Fruit fly (Drosophila melanogaster): ENCODE data around the gene Skel.

The Skel gene

dm6 chr3R:10648556-10649181, 38.1 kb upstream of the Skel start (continued):
- TF ChIP-seq CG1602 (GFP tag; optimal IDR thresholded peaks at IDR 0.05) = peak; percentile 39
- TF ChIP-seq ttk (GFP tag; IDR thresholded peaks at IDR 0.05) = peak; percentile 58
- no peak for TF ChIP-seq pan (optimal IDR thresholded peaks at IDR 0.05)
- peak in 1 of 2 experiments; percentile 80 for TF ChIP-seq pan (GFP tag; optimal IDR thresholded peaks at IDR 0.05 in 1 of 2, IDR thresholded peaks at IDR 0.05 in 1 of 2)
- no peak for TF ChIP-seq CG10462 (GFP tag; optimal IDR thresholded peaks at IDR 0.05)
- TF ChIP-seq fd96Cb (tag; optimal IDR thresholded peaks at IDR 0.05) = peak; percentile 55
- no peak for TF ChIP-seq BEAF-32 (GFP tag; optimal IDR thresholded peaks at IDR 0.05)
- no peak for TF ChIP-seq bbx (GFP tag; IDR thresholded peaks at IDR 0.05; ENCODE audit: partially characterized antibody)
- TF ChIP-seq CG11456 (GFP tag; IDR thresholded peaks at IDR 0.05) = no peak
- peak; percentile 18 for TF ChIP-seq CG10654 (GFP tag; optimal IDR thresholded peaks at IDR 0.05)
- TF ChIP-seq CG1529 (GFP tag; optimal IDR thresholded peaks at IDR 0.05) = peak; percentile 13
- TF ChIP-seq ranshi (GFP tag; IDR thresholded peaks at IDR 0.05) = peak; percentile 28; the same call in 1 of the 2 replicates
- TF ChIP-seq H15 (GFP tag; IDR thresholded peaks at IDR 0.05) = peak; percentile 17; the same call in 1 of the 3 replicates
- TF ChIP-seq CG11504 (tag; optimal IDR thresholded peaks at IDR 0.05) = peak; percentile 78
- peak; percentile 28; the same call in 1 of the 3 replicates for TF ChIP-seq CG2199 (GFP tag; IDR thresholded peaks at IDR 0.05)
- peak; percentile 7 for TF ChIP-seq Myb (GFP tag; optimal IDR thresholded peaks at IDR 0.05)
- TF ChIP-seq abd-A (tag; optimal IDR thresholded peaks at IDR 0.05) = peak; percentile 58
- TF ChIP-seq CG16779 (GFP tag; IDR thresholded peaks at IDR 0.05) = no peak
- peak; percentile 61 for TF ChIP-seq HLH3B (GFP tag; IDR thresholded peaks at IDR 0.05)
- TF ChIP-seq Gsc (GFP tag; IDR thresholded peaks at IDR 0.05) = no peak
- peak; percentile 45 for TF ChIP-seq CG30431 (GFP tag; optimal IDR thresholded peaks at IDR 0.05)
- TF ChIP-seq CG17912 (GFP tag; optimal IDR thresholded peaks at IDR 0.05) = no peak
- no peak for TF ChIP-seq dimm (GFP tag; IDR thresholded peaks at IDR 0.05)
- TF ChIP-seq cas (GFP tag; IDR thresholded peaks at IDR 0.05) = no peak
- no peak for TF ChIP-seq dan (GFP tag; IDR thresholded peaks at IDR 0.05)
- TF ChIP-seq CG30020 (tag; optimal IDR thresholded peaks at IDR 0.05) = no peak
- no peak for TF ChIP-seq crp (GFP tag; optimal IDR thresholded peaks at IDR 0.05)
- peak; percentile 3 for TF ChIP-seq tx (GFP tag; optimal IDR thresholded peaks at IDR 0.05)
- TF ChIP-seq Ssrp (tag; optimal IDR thresholded peaks at IDR 0.05) = peak; percentile 42
- TF ChIP-seq CG10431 (GFP tag; optimal IDR thresholded peaks at IDR 0.05) = no peak
- TF ChIP-seq croc (GFP tag; conservative IDR thresholded peaks at IDR 0.05) = 0 out of 3 replicates have a peak, but pooled peaks have one; percentile 15
- peak; percentile 45 for TF ChIP-seq grau (tag; optimal IDR thresholded peaks at IDR 0.05)
- peak; percentile 44 for TF ChIP-seq Abd-B (GFP tag; optimal IDR thresholded peaks at IDR 0.05)
- TF ChIP-seq bab2 (GFP tag; optimal IDR thresholded peaks at IDR 0.05) = no peak
- peak; percentile 68 for TF ChIP-seq Rx (GFP tag; IDR thresholded peaks at IDR 0.05)
- TF ChIP-seq Dref (GFP tag; IDR thresholded peaks at IDR 0.05) = no peak
- TF ChIP-seq wek (GFP tag; optimal IDR thresholded peaks at IDR 0.05) = no peak
- TF ChIP-seq bigmax (GFP tag; optimal IDR thresholded peaks at IDR 0.05) = no peak
- no peak for TF ChIP-seq nerfin-1 (tag; optimal IDR thresholded peaks at IDR 0.05)
- peak; percentile 71 for TF ChIP-seq gem (tag; optimal IDR thresholded peaks at IDR 0.05)
- no peak for TF ChIP-seq Fer1 (GFP tag; optimal IDR thresholded peaks at IDR 0.05)
- peak; percentile 25; the same call in 1 of the 2 replicates for TF ChIP-seq CG14667 (GFP tag; IDR thresholded peaks at IDR 0.05)
- TF ChIP-seq Poxn (GFP tag; IDR thresholded peaks at IDR 0.05) = no peak
- 0 out of 2 replicates have a peak, but pooled peaks have one; percentile 21 for TF ChIP-seq Lim3 (GFP tag; IDR thresholded peaks at IDR 0.05)
- TF ChIP-seq Dfd (GFP tag; optimal IDR thresholded peaks at IDR 0.05) = no peak
- TF ChIP-seq Dip2 (GFP tag; IDR thresholded peaks at IDR 0.05) = no peak
- no peak for TF ChIP-seq CG18619 (GFP tag; optimal IDR thresholded peaks at IDR 0.05)
- TF ChIP-seq stwl (tag; optimal IDR thresholded peaks at IDR 0.05) = no peak
- TF ChIP-seq tap (tag; optimal IDR thresholded peaks at IDR 0.05) = peak; percentile 26
- peak; percentile 52 to 60 for TF ChIP-seq dpn (GFP tag; optimal IDR thresholded peaks at IDR 0.05)
- TF ChIP-seq org-1 (GFP tag; optimal IDR thresholded peaks at IDR 0.05) = peak; percentile 14

Data from whole organism, embryonic.